Fruit fly (Drosophila melanogaster) whole organism, prepupa: ENCODE results near the gene AstCC.

Experiments
- Blimp-1 ChIP-seq: fragments of 200-800 bp; sonication (Bioruptor generic); optimal IDR thresholded peaks from 3 replicates; lab custom pipeline; 2017; ENCODE audit warnings: missing biosample characterization, missing genetic modification characterization, mild to moderate bottlenecking, moderate library complexity, missing genetic modification reagents
- CG10631 ChIP-seq: fragments of 200-800 bp; sonication (Bioruptor generic); optimal IDR thresholded peaks from 2 replicates; lab custom pipeline; 2016; ENCODE audit warnings: missing biosample characterization, missing genetic modification characterization
- CG10669 ChIP-seq: fragments of 200-800 bp; sonication (Bioruptor generic); optimal IDR thresholded peaks from 3 replicates; lab custom pipeline; 2018; ENCODE audit warnings: missing biosample characterization, mild to moderate bottlenecking, missing genetic modification characterization, moderate library complexity
- CG11294 ChIP-seq: fragments of 200-800 bp; sonication (Bioruptor generic); IDR thresholded peaks from 2 replicates; pipeline ENCODE4 v1.3.6; 2022; ENCODE audit warnings: missing biosample characterization, missing genetic modification characterization
- CG11762 ChIP-seq: fragments of 200-800 bp; sonication (Bioruptor generic); optimal IDR thresholded peaks from 3 replicates; lab custom pipeline; 2016; ENCODE audit warnings: missing biosample characterization, missing genetic modification characterization; ENCODE audit not compliant: insufficient read depth
- CG11902 ChIP-seq: fragments of 200-800 bp; sonication (Bioruptor generic); optimal IDR thresholded peaks from 3 replicates; lab custom pipeline; 2016; ENCODE audit warnings: missing biosample characterization, missing genetic modification characterization
- CG16779 ChIP-seq: fragments of 200-800 bp; sonication (Bioruptor generic); optimal IDR thresholded peaks from 3 replicates; lab custom pipeline; 2017; ENCODE audit warnings: missing biosample characterization, mild to moderate bottlenecking, missing genetic modification characterization
- CG3032 ChIP-seq: fragments of 200-800 bp; optimal IDR thresholded peaks from 2 replicates; lab custom pipeline; 2019; ENCODE audit warnings: missing biosample characterization, mild to moderate bottlenecking, missing genetic modification characterization, moderate library complexity
- CG31627 ChIP-seq: fragments of 200-800 bp; sonication (Bioruptor generic); optimal IDR thresholded peaks from 3 replicates; lab custom pipeline; 2016; ENCODE audit warnings: missing biosample characterization, missing genetic modification characterization
- CG3919 ChIP-seq: fragments of 200-800 bp; sonication (Bioruptor generic); optimal IDR thresholded peaks from 3 replicates; lab custom pipeline; 2016; ENCODE audit warnings: missing biosample characterization, missing genetic modification characterization
- CG4318 ChIP-seq: fragments of 200-800 bp; sonication (Bioruptor generic); optimal IDR thresholded peaks from 3 replicates; lab custom pipeline; 2017; ENCODE audit warnings: missing biosample characterization, mild to moderate bottlenecking, missing genetic modification characterization
- CG6163 ChIP-seq: fragments of 200-800 bp; sonication (Bioruptor generic); IDR thresholded peaks from 3 replicates; pipeline ENCODE4 v1.3.6; 2022; ENCODE audit warnings: missing biosample characterization, missing genetic modification characterization
- CG6276 ChIP-seq: fragments of 200-800 bp; sonication (Bioruptor generic); optimal IDR thresholded peaks from 2 replicates; lab custom pipeline; 2017; ENCODE audit warnings: missing biosample characterization, mild to moderate bottlenecking, missing genetic modification characterization
- CG6808 ChIP-seq: fragments of 200-800 bp; sonication (Bioruptor generic); optimal IDR thresholded peaks from 3 replicates; lab custom pipeline; 2017; ENCODE audit warnings: missing biosample characterization, missing genetic modification characterization, mild to moderate bottlenecking, moderate library complexity, missing genetic modification reagents
- CG6854 ChIP-seq: fragments of 200-800 bp; sonication (Bioruptor generic); optimal IDR thresholded peaks from 2 replicates; lab custom pipeline; 2017; ENCODE audit warnings: missing biosample characterization, mild to moderate bottlenecking, missing genetic modification characterization
- CG7368 ChIP-seq: fragments of 200-800 bp; sonication (Bioruptor generic); optimal IDR thresholded peaks from 3 replicates; lab custom pipeline; 2016; ENCODE audit warnings: missing biosample characterization, missing genetic modification characterization
- CG8119 ChIP-seq: fragments of 200-800 bp; sonication (Bioruptor generic); IDR thresholded peaks from 3 replicates; pipeline ENCODE4 v1.3.6; 2022; ENCODE audit warnings: missing biosample characterization, missing genetic modification characterization
- CG8319 ChIP-seq: fragments of 200-800 bp; sonication (Bioruptor generic); optimal IDR thresholded peaks from 3 replicates; lab custom pipeline; 2016; ENCODE audit warnings: missing biosample characterization, missing genetic modification characterization
- CG9139 ChIP-seq: fragments of 200-800 bp; sonication (Bioruptor generic); optimal IDR thresholded peaks from 3 replicates; lab custom pipeline; 2017; ENCODE audit warnings: missing biosample characterization, mild to moderate bottlenecking, missing genetic modification characterization
- Eip75B ChIP-seq: fragments of 200-800 bp; sonication (Bioruptor generic); optimal IDR thresholded peaks from 3 replicates; lab custom pipeline; 2016; ENCODE audit warnings: missing biosample characterization, missing genetic modification characterization
- Eip78C ChIP-seq: fragments of 200-800 bp; sonication (Bioruptor generic); peaks from one replicate; lab custom pipeline; 2016; ENCODE audit warnings: missing biosample characterization, missing genetic modification characterization
- Eip93F ChIP-seq: fragments of 200-800 bp; sonication (Bioruptor generic); optimal IDR thresholded peaks from 2 replicates; lab custom pipeline; 2016; ENCODE audit warnings: missing biosample characterization, mild to moderate bottlenecking, missing genetic modification characterization
- Ets96B ChIP-seq: fragments of 200-800 bp; optimal IDR thresholded peaks from 2 replicates; lab custom pipeline; 2019; ENCODE audit warnings: missing biosample characterization, mild to moderate bottlenecking, missing genetic modification characterization, moderate library complexity
- Gug ChIP-seq: fragments of 200-800 bp; sonication (Bioruptor generic); IDR thresholded peaks from 2 replicates; pipeline ENCODE4 v1.3.6; 2022; ENCODE audit warnings: missing biosample characterization, missing genetic modification characterization
- Hr38 ChIP-seq: sonication (Bioruptor generic); optimal IDR thresholded peaks from 2 replicates; lab custom pipeline; 2016; ENCODE audit warnings: missing biosample characterization, missing genetic modification characterization
- Hr39 ChIP-seq: fragments of 200-800 bp; sonication (Bioruptor generic); optimal IDR thresholded peaks from 2 replicates; lab custom pipeline; 2016; ENCODE audit warnings: missing biosample characterization, missing genetic modification characterization
- Hr4 ChIP-seq: fragments of 200-800 bp; sonication (Bioruptor generic); optimal IDR thresholded peaks from 3 replicates; lab custom pipeline; 2016; ENCODE audit warnings: missing biosample characterization, missing genetic modification characterization
- Lpt ChIP-seq: fragments of 200-800 bp; sonication (Bioruptor generic); optimal IDR thresholded peaks from 3 replicates; lab custom pipeline; 2016; ENCODE audit warnings: missing biosample characterization, missing genetic modification characterization
- Met ChIP-seq: fragments of 200-800 bp; sonication (Bioruptor generic); optimal IDR thresholded peaks from 3 replicates; lab custom pipeline; 2016; ENCODE audit warnings: missing biosample characterization, missing genetic modification characterization
- OdsH ChIP-seq: fragments of 200-800 bp; sonication (Bioruptor generic); optimal IDR thresholded peaks from 3 replicates; lab custom pipeline; 2016; ENCODE audit warnings: missing biosample characterization, missing genetic modification characterization
- Smox ChIP-seq: fragments of 200-800 bp; sonication (Bioruptor generic); optimal IDR thresholded peaks from 3 replicates; lab custom pipeline; 2016; ENCODE audit warnings: missing biosample characterization, missing genetic modification characterization
- Sox102F ChIP-seq: fragments of 200-800 bp; sonication (Bioruptor generic); optimal IDR thresholded peaks from 2 replicates; lab custom pipeline; 2016; ENCODE audit warnings: missing biosample characterization, mild to moderate bottlenecking, missing genetic modification characterization
- Sox14 ChIP-seq: fragments of 200-800 bp; sonication (Bioruptor generic); optimal IDR thresholded peaks from 3 replicates; lab custom pipeline; 2016; ENCODE audit warnings: missing biosample characterization, missing genetic modification characterization
- achi ChIP-seq: fragments of 200-800 bp; sonication (Bioruptor generic); optimal IDR thresholded peaks from 3 replicates; lab custom pipeline; 2016; ENCODE audit warnings: missing biosample characterization, missing genetic modification characterization
- cyc ChIP-seq: fragments of 200-800 bp; sonication (Bioruptor generic); optimal IDR thresholded peaks from 3 replicates; lab custom pipeline; 2016; ENCODE audit warnings: missing biosample characterization, missing genetic modification characterization
- dac ChIP-seq: fragments of 200-800 bp; sonication (Bioruptor generic); optimal IDR thresholded peaks from 2 replicates; lab custom pipeline; 2017; ENCODE audit warnings: missing biosample characterization, mild to moderate bottlenecking, missing genetic modification characterization
- dsx ChIP-seq: fragments of 200-800 bp; optimal IDR thresholded peaks from 3 replicates; lab custom pipeline; 2019; ENCODE audit warnings: missing biosample characterization, mild to moderate bottlenecking, missing genetic modification characterization, moderate library complexity; ENCODE audit not compliant: poor library complexity, severe bottlenecking
- eg ChIP-seq: fragments of 200-800 bp; sonication (Bioruptor generic); IDR thresholded peaks from 3 replicates; pipeline ENCODE4 v1.3.6; 2022; ENCODE audit warnings: missing biosample characterization, missing genetic modification characterization
- fd59A ChIP-seq: fragments of 200-800 bp; sonication (Bioruptor generic); optimal IDR thresholded peaks from 2 replicates; lab custom pipeline; 2017; ENCODE audit warnings: missing biosample characterization, mild to moderate bottlenecking, missing genetic modification characterization, missing genetic modification reagents
- fd85E ChIP-seq: fragments of 200-800 bp; sonication (Bioruptor generic); optimal IDR thresholded peaks from 3 replicates; lab custom pipeline; 2016; ENCODE audit warnings: missing biosample characterization, missing genetic modification characterization
- lz ChIP-seq: fragments of 200-800 bp; sonication (Bioruptor generic); optimal IDR thresholded peaks from 3 replicates; lab custom pipeline; 2016; ENCODE audit warnings: missing biosample characterization, missing genetic modification characterization
- pdm3 ChIP-seq: fragments of 200-800 bp; sonication (Bioruptor generic); optimal IDR thresholded peaks from 3 replicates; lab custom pipeline; 2016; ENCODE audit warnings: missing biosample characterization, missing genetic modification characterization
- salr ChIP-seq, 2 experiments: fragments of 200-800 bp; sonication (Bioruptor generic); optimal IDR thresholded peaks; 3 replicates each; lab custom pipeline; 2016 to 2018; ENCODE audit warnings: missing biosample characterization in 2 of 2, missing genetic modification characterization in 2 of 2, mild to moderate bottlenecking in 1 of 2
- ss ChIP-seq, 2 experiments: fragments of 200-800 bp; sonication (Bioruptor generic); optimal IDR thresholded peaks; 2 replicates in 1 of 2; 3 replicates in 1 of 2; lab custom pipeline; 2017 to 2018; ENCODE audit warnings: mild to moderate bottlenecking in 2 of 2, missing biosample characterization in 2 of 2, missing genetic modification characterization in 2 of 2, moderate library complexity in 1 of 2
- svp ChIP-seq: fragments of 200-800 bp; sonication (Bioruptor generic); peaks from one replicate; lab custom pipeline; 2016; ENCODE audit warnings: missing biosample characterization, missing genetic modification characterization
- topi ChIP-seq: fragments of 200-800 bp; sonication (Bioruptor generic); optimal IDR thresholded peaks from 3 replicates; lab custom pipeline; 2016; ENCODE audit warnings: missing biosample characterization, missing genetic modification characterization
- vri ChIP-seq: fragments of 200-800 bp; sonication (Bioruptor generic); optimal IDR thresholded peaks from 3 replicates; lab custom pipeline; 2016; ENCODE audit warnings: missing biosample characterization, mild to moderate bottlenecking, missing genetic modification characterization

The AstCC gene

dm6 chr2L:11045467-11045914 lies 39.5 kb downstream of the AstCC start:
- TF ChIP-seq CG9139 (GFP tag; lab: Kevin White, UChicago) (no peak), CG11294 (no peak), Gug (no peak), Blimp-1 (GFP tag; lab: Kevin White, UChicago) (no peak), CG4318 (GFP tag; lab: Kevin White, UChicago) (no peak), vri (GFP tag; lab: Kevin White, UChicago) (peak; percentile 35), svp (GFP tag; lab: Kevin White, UChicago) (peak; percentile 66), pdm3 (GFP tag; lab: Kevin White, UChicago) (no peak), OdsH (GFP tag; lab: Kevin White, UChicago) (no peak), Eip75B (peak; percentile 5)

DNA sequence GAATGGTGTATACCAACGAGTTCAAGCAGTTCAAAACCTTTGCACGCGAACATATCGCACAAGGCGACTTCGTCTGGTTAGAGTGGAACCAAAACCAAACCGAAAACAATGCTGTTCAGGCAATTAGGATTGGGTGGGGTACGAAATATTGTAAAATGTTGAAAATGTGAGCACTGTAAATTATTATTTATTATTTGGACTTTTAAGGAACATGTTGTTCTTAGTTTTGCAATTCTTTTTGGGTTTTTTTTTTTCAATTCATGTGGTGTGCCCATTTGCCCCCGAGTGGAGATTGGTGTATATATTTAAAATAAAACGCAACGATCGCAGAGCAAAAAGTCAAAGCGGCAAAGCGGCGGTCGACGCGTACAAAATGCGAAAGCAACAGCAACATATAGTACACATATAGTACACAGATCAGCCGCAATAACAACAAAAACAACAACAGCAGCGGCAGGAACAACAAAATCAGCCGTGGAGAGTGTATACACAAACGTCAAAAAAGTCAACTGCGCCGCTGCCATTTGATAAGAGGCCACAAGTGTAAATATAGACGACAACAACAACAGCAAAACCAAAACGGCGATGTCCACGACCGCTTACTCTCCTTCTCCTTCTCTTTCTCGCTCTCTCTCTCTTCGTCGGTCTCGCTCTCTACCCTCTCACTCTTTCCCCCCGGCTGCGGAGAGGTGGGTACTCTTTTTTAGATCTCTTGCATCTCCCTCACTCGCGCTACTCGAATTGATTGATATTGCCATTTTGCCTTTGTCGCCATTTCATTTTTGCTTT lies 40.2 kb downstream of the AstCC start:
- TF ChIP-seq CG3032, result peak; percentile 5
- peak; percentile 69 for TF ChIP-seq lz (GFP tag; lab: Kevin White, UChicago)
- TF ChIP-seq CG6163 (GFP tag; lab: Robert Waterston, UW), result peak; percentile 79
- TF ChIP-seq vri (GFP tag; lab: Kevin White, UChicago), result peak; percentile 66
- peak; percentile 82 for TF ChIP-seq Sox102F
- TF ChIP-seq Smox (GFP tag; lab: Kevin White, UChicago), result peak; percentile 85
- peak; percentile 49 for TF ChIP-seq CG11902 (GFP tag; lab: Kevin White, UChicago)
- TF ChIP-seq ss (GFP tag; optimal IDR thresholded peaks at IDR 0.05; lab: Kevin White, UChicago), result peak; percentile 44 to 61
- TF ChIP-seq Met, result peak; percentile 82
- peak; percentile 51 for TF ChIP-seq Gug
- TF ChIP-seq CG4318 (GFP tag; lab: Kevin White, UChicago), result peak; percentile 25
- peak; percentile 6 for TF ChIP-seq CG10669 (GFP tag; lab: Kevin White, UChicago)
- TF ChIP-seq salr (GFP tag; optimal IDR thresholded peaks at IDR 0.05; lab: Kevin White, UChicago), result peak in 1 of 2 experiments; percentile 37
- peak; percentile 66 for TF ChIP-seq Eip93F (GFP tag; lab: Kevin White, UChicago)
- TF ChIP-seq achi (GFP tag; lab: Kevin White, UChicago), result peak; percentile 63
- peak; percentile 99 for TF ChIP-seq svp (GFP tag; lab: Kevin White, UChicago)
- peak; percentile 53 for TF ChIP-seq CG6808
- peak; percentile 41 for TF ChIP-seq CG11762
- TF ChIP-seq fd59A (GFP tag; lab: Kevin White, UChicago), result no peak
- TF ChIP-seq CG6854 (GFP tag; lab: Kevin White, UChicago), result no peak
- peak; percentile 66 for TF ChIP-seq Sox14
- TF ChIP-seq dac, result no peak
- TF ChIP-seq topi, result peak; percentile 67
- TF ChIP-seq fd85E, result peak; percentile 17
- peak; percentile 64 for TF ChIP-seq cyc (GFP tag; lab: Kevin White, UChicago)
- TF ChIP-seq pdm3 (GFP tag; lab: Kevin White, UChicago), result peak; percentile 79
- no peak for TF ChIP-seq Blimp-1 (GFP tag; lab: Kevin White, UChicago)
- TF ChIP-seq Hr38, result no peak
- TF ChIP-seq Ets96B, result peak; percentile 35
- TF ChIP-seq CG8119, result peak; percentile 83
- TF ChIP-seq Lpt (GFP tag; lab: Kevin White, UChicago), result peak; percentile 66
- peak; percentile 80 for TF ChIP-seq Hr39 (GFP tag; lab: Kevin White, UChicago)
- TF ChIP-seq CG11294, result no peak; the same call in 1 of the 2 replicates
- peak; percentile 4 for TF ChIP-seq CG7368 (GFP tag; lab: Kevin White, UChicago)
- peak; percentile 79 for TF ChIP-seq Eip78C (GFP tag; lab: Kevin White, UChicago)
- peak; percentile 41 for TF ChIP-seq Hr4
- TF ChIP-seq CG3919 (GFP tag; lab: Kevin White, UChicago), result peak; percentile 31
- peak; percentile 66 for TF ChIP-seq CG16779 (tag; lab: Kevin White, UChicago)
- TF ChIP-seq CG31627, result peak; percentile 83
- TF ChIP-seq dsx (GFP tag; lab: Kevin White, UChicago), result peak; percentile 48
- TF ChIP-seq CG10631 (GFP tag; lab: Kevin White, UChicago), result peak; percentile 67
- TF ChIP-seq eg (GFP tag; lab: Robert Waterston, UW), result peak; percentile 75; the same call in 2 of the 3 replicates
- no peak for TF ChIP-seq CG8319 (GFP tag; lab: Kevin White, UChicago)
- peak; percentile 68 for TF ChIP-seq CG6276 (GFP tag; lab: Kevin White, UChicago)
- TF ChIP-seq Eip75B, result peak; percentile 32
